Fruit fly (Drosophila melanogaster) whole organism, pupa: ENCODE data around the gene CG16781.

Source experiments
- CG10348 ChIP-seq: fragments of 200-800 bp; sonication (Bioruptor generic); IDR thresholded peaks from 2 replicates; pipeline ENCODE4 v1.3.6; 2022; ENCODE audit warnings: missing biosample characterization, missing genetic modification characterization
- CG12605 ChIP-seq: fragments of 200-800 bp; sonication (Bioruptor generic); IDR thresholded peaks from 2 replicates; pipeline ENCODE4 v1.3.6; 2022; ENCODE audit warnings: missing biosample characterization, missing genetic modification characterization
- CG13204 ChIP-seq: fragments of 200-800 bp; sonication (Bioruptor generic); optimal IDR thresholded peaks from 2 replicates; lab custom pipeline; 2018; ENCODE audit warnings: missing biosample characterization, mild to moderate bottlenecking, missing genetic modification characterization, moderate library complexity
- CG14655 ChIP-seq: fragments of 200-800 bp; sonication (Bioruptor generic); optimal IDR thresholded peaks from 3 replicates; lab custom pipeline; 2017; ENCODE audit warnings: mild to moderate bottlenecking, missing biosample characterization, missing genetic modification reagents, missing genetic modification characterization
- CG15710 ChIP-seq: fragments of 200-800 bp; sonication (Bioruptor generic); optimal IDR thresholded peaks from 2 replicates; lab custom pipeline; 2018; ENCODE audit warnings: missing biosample characterization, mild to moderate bottlenecking, missing genetic modification characterization, moderate library complexity
- CG17806 ChIP-seq: fragments of 200-800 bp; sonication (Bioruptor generic); optimal IDR thresholded peaks from 2 replicates; lab custom pipeline; 2018; ENCODE audit warnings: missing biosample characterization, mild to moderate bottlenecking, missing genetic modification characterization, moderate library complexity
- CG32121 ChIP-seq: fragments of 200-800 bp; sonication (Bioruptor generic); IDR thresholded peaks from 2 replicates; pipeline ENCODE4 v1.3.6; 2022; ENCODE audit warnings: missing biosample characterization, missing genetic modification characterization
- CG34367 ChIP-seq: fragments of 200-800 bp; sonication (Bioruptor generic); optimal IDR thresholded peaks from 2 replicates; lab custom pipeline; 2018; ENCODE audit warnings: missing biosample characterization, mild to moderate bottlenecking, missing genetic modification characterization
- CG4496 ChIP-seq: fragments of 200-800 bp; sonication (Bioruptor generic); IDR thresholded peaks from 3 replicates; pipeline ENCODE4 v1.3.6; 2022; ENCODE audit warnings: missing biosample characterization, missing genetic modification characterization
- CG8159 ChIP-seq: fragments of 200-800 bp; sonication (Bioruptor generic); optimal IDR thresholded peaks from 3 replicates; lab custom pipeline; 2018; ENCODE audit warnings: missing biosample characterization, mild to moderate bottlenecking, missing genetic modification characterization, moderate library complexity
- CG8301 ChIP-seq: fragments of 200-800 bp; sonication (Bioruptor generic); optimal IDR thresholded peaks from 2 replicates; lab custom pipeline; 2018; ENCODE audit warnings: missing biosample characterization, mild to moderate bottlenecking, missing genetic modification characterization
- CG9948 ChIP-seq: fragments of 200-800 bp; sonication (Bioruptor generic); optimal IDR thresholded peaks from 2 replicates; lab custom pipeline; 2018; ENCODE audit warnings: missing biosample characterization, mild to moderate bottlenecking, missing genetic modification characterization, moderate library complexity
- D1 ChIP-seq: fragments of 200-800 bp; sonication (Bioruptor generic); optimal IDR thresholded peaks from 2 replicates; lab custom pipeline; 2018; ENCODE audit warnings: missing biosample characterization, mild to moderate bottlenecking, missing genetic modification characterization, moderate library complexity
- EcR ChIP-seq: fragments of 200-800 bp; sonication (Bioruptor generic); optimal IDR thresholded peaks from 3 replicates; lab custom pipeline; 2019; ENCODE audit warnings: missing biosample characterization, missing genetic modification characterization, mild to moderate bottlenecking, moderate library complexity, missing genetic modification reagents
- Ets98B ChIP-seq: fragments of 200-800 bp; sonication (Bioruptor generic); IDR thresholded peaks from 2 replicates; pipeline ENCODE4 v1.3.6; 2022; ENCODE audit warnings: missing biosample characterization, missing genetic modification characterization
- Pif1A ChIP-seq: fragments of 200-800 bp; sonication (Bioruptor generic); optimal IDR thresholded peaks from 3 replicates; lab custom pipeline; 2016; ENCODE audit warnings: missing biosample characterization, missing genetic modification characterization
- Pif1B ChIP-seq: fragments of 200-800 bp; sonication (Bioruptor generic); optimal IDR thresholded peaks from 3 replicates; lab custom pipeline; 2016; ENCODE audit warnings: missing biosample characterization, missing genetic modification characterization
- Snoo ChIP-seq: fragments of 200-800 bp; sonication (Bioruptor generic); optimal IDR thresholded peaks from 3 replicates; lab custom pipeline; 2017; ENCODE audit warnings: missing biosample characterization, mild to moderate bottlenecking, missing genetic modification characterization, inconsistent platforms
- fd96Ca ChIP-seq: fragments of 200-800 bp; sonication (Bioruptor generic); IDR thresholded peaks from 3 replicates; pipeline ENCODE4 v1.3.6; 2022; ENCODE audit warnings: missing biosample characterization, missing genetic modification characterization
- gl ChIP-seq: fragments of 200-800 bp; sonication (Bioruptor generic); optimal IDR thresholded peaks from 2 replicates; lab custom pipeline; 2018; ENCODE audit warnings: missing biosample characterization, mild to moderate bottlenecking, missing genetic modification characterization
- rn ChIP-seq: fragments of 200-800 bp; sonication (Bioruptor generic); IDR thresholded peaks from 2 replicates; pipeline ENCODE4 v1.3.6; 2022; ENCODE audit warnings: missing biosample characterization, missing genetic modification characterization

CG16781 gene

DNA sequence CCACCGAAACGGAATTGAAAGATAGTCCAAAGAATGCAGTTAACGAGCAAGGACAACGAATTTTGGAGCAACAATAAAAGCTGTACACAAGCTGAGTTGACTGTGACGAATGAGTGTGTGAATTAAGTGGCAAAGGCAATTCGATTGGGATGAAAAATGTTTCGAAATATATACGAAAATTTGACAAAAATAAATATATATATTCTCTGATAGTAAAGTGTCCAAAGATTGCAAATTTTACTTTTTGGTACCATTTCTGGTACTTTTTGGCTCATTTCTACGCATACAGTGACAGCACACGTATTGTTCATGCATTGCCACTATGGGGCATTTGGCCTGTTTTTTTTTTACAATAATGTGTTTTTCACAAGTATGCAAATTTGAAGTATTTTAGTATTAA lies at the start of gene CG16781:
Gene CG16781 (minus strand): TSS at position 101 of the 400 bp plus-strand sequence.
- TF ChIP-seq CG12605 (no peak), CG8159 (tag; lab: Kevin White, UChicago) (no peak), CG4496 (no peak), fd96Ca (no peak), CG13204 (GFP tag; lab: Kevin White, UChicago) (no peak), CG10348 (GFP tag; lab: Robert Waterston, UW) (no peak), D1 (tag; lab: Kevin White, UChicago) (no peak), Snoo (no peak), Ets98B (no peak), EcR (GFP tag; lab: Kevin White, UChicago) (no peak), CG32121 (GFP tag; lab: Robert Waterston, UW) (no peak), Pif1A (GFP tag; lab: Kevin White, UChicago) (no peak), CG8301 (tag; lab: Kevin White, UChicago) (no peak)

DNA sequence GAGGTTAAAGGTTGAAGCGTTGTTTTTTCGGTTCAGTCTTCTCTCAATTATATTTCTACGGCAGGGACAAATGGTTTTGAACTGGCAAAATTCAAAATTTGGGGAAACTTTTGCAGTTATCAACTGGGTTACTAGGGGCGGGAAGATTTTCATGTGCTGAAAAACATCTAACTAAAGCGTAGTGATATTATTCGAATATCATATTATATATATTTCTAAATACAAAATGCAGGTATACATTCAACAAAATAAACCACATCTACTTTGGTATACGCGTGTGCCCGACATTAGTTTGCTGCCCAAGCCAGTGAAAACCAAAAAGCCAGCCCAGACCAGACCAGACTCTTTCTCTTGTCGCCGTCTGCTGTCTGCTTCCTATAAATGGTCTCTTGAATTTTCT lies 40.9 kb upstream of the CG16781 start, which contains the start of gene Gas8:
Gene Gas8 (minus strand): TSS at position 101 of the 400 bp plus-strand sequence.
- TF ChIP-seq CG13204 (GFP tag; lab: Kevin White, UChicago) = no peak
- TF ChIP-seq CG34367 (tag; lab: Kevin White, UChicago) = no peak
- no peak for TF ChIP-seq Pif1B (GFP tag; lab: Kevin White, UChicago)
- TF ChIP-seq CG10348 (GFP tag; lab: Robert Waterston, UW) = no peak
- no peak for TF ChIP-seq CG9948 (tag; lab: Kevin White, UChicago)
- TF ChIP-seq EcR (GFP tag; lab: Kevin White, UChicago) = no peak
- TF ChIP-seq Pif1A (GFP tag; lab: Kevin White, UChicago) = no peak
- TF ChIP-seq Ets98B = no peak
- no peak for TF ChIP-seq CG8159 (tag; lab: Kevin White, UChicago)
- no peak for TF ChIP-seq D1 (tag; lab: Kevin White, UChicago)
- TF ChIP-seq CG15710 = no peak
- no peak for TF ChIP-seq CG8301 (tag; lab: Kevin White, UChicago)
- TF ChIP-seq CG12605 = no peak
- no peak for TF ChIP-seq CG4496
- TF ChIP-seq Snoo = no peak
- TF ChIP-seq rn (GFP tag; lab: Robert Waterston, UW) = no peak
- TF ChIP-seq CG32121 (GFP tag; lab: Robert Waterston, UW) = no peak
- no peak for TF ChIP-seq gl (tag; lab: Kevin White, UChicago)
- TF ChIP-seq CG17806 (tag; lab: Kevin White, UChicago) = no peak

DNA sequence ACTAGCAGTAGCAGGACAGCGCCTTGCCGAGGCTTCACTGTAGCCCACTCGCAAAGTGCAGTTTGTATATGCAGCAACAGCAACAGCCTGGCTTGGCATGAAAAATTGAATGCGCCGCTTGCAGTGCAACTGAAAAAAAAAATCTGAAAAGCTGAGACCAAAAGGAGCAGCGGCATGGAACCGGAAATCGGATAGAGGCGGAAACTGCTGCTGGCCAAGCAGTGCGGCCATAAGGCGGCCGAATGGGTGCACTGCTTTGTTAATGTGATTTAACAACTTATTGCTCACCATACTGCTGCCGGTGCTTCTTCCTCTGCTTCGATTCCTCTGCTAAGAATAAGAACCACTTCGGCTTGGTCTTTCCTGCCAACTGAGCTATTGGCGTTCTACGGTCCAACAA lies 40.4 kb upstream of the CG16781 start:
- TF ChIP-seq Pif1A (GFP tag; lab: Kevin White, UChicago) (no peak), fd96Ca (0 out of 3 replicates have a peak, but pooled peaks have one; percentile 29), CG4496 (peak; percentile 48; the same call in 2 of the 3 replicates)
- TF ChIP-seq, all 21 proteins: peak for 2

DNA sequence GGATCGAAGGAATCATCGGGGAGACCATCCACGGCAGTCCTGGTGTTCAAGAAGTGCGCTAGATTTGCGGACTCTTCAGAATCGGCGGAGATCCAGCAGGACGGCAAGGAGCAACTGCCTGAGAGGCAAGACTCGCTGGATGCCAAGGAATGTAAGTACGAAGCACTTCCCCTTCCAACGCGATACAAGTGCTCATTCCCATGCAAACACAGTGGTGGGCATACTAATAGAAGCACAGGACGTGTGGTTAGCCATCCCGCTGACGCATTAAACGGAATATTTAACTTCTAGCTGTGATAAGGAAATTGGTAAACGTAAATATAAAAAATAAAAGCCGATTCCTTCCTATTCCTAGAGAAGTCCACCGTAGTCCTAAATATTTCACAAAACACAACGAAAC lies 22.0 kb upstream of the CG16781 start:
- TF ChIP-seq gl (tag; lab: Kevin White, UChicago) = no peak
- TF ChIP-seq Ets98B = no peak
- no peak for TF ChIP-seq CG8301 (tag; lab: Kevin White, UChicago)
- TF ChIP-seq rn (GFP tag; lab: Robert Waterston, UW) = no peak
- TF ChIP-seq Pif1B (GFP tag; lab: Kevin White, UChicago) = no peak
- no peak for TF ChIP-seq CG8159 (tag; lab: Kevin White, UChicago)
- TF ChIP-seq CG32121 (GFP tag; lab: Robert Waterston, UW) = no peak
- no peak for TF ChIP-seq EcR (GFP tag; lab: Kevin White, UChicago)
- no peak for TF ChIP-seq CG14655
- TF ChIP-seq CG34367 (tag; lab: Kevin White, UChicago) = no peak
- no peak for TF ChIP-seq Snoo
- no peak for TF ChIP-seq CG12605
- TF ChIP-seq CG17806 (tag; lab: Kevin White, UChicago) = no peak
- TF ChIP-seq Pif1A (GFP tag; lab: Kevin White, UChicago) = no peak
- no peak for TF ChIP-seq CG4496
- TF ChIP-seq CG9948 (tag; lab: Kevin White, UChicago) = no peak
- no peak for TF ChIP-seq CG13204 (GFP tag; lab: Kevin White, UChicago)
- no peak for TF ChIP-seq D1 (tag; lab: Kevin White, UChicago)

DNA sequence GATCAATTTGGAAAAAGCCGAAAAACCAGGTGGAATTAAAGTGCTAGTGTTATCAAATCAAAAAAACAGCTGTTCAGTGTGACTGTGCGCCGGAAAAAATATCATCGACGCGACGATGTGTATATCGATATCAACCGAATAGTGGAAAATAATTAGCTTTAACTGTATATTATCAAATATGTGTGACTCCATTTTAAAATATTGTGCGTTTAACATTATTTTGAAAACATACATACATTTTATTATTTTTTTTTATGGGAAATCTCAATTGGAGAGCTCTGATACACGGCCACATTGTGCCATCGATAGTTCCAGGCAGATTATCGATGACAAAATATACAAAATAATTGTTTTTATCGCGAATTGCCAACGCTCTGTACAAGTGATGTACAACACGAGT lies 21.5 kb upstream of the CG16781 start, which contains the start of the genes CG14270 and CG10803:
Gene CG14270 (minus strand): TSS at position 75 of the 400 bp plus-strand sequence.
Gene CG10803 (plus strand): TSS at position 347 of the 400 bp plus-strand sequence.
- TF ChIP-seq CG8301 (tag; lab: Kevin White, UChicago) (no peak), CG14655 (no peak), Pif1A (GFP tag; lab: Kevin White, UChicago) (no peak), EcR (GFP tag; lab: Kevin White, UChicago) (no peak), CG12605 (no peak), Ets98B (no peak), CG4496 (no peak), CG9948 (tag; lab: Kevin White, UChicago) (no peak)

DNA sequence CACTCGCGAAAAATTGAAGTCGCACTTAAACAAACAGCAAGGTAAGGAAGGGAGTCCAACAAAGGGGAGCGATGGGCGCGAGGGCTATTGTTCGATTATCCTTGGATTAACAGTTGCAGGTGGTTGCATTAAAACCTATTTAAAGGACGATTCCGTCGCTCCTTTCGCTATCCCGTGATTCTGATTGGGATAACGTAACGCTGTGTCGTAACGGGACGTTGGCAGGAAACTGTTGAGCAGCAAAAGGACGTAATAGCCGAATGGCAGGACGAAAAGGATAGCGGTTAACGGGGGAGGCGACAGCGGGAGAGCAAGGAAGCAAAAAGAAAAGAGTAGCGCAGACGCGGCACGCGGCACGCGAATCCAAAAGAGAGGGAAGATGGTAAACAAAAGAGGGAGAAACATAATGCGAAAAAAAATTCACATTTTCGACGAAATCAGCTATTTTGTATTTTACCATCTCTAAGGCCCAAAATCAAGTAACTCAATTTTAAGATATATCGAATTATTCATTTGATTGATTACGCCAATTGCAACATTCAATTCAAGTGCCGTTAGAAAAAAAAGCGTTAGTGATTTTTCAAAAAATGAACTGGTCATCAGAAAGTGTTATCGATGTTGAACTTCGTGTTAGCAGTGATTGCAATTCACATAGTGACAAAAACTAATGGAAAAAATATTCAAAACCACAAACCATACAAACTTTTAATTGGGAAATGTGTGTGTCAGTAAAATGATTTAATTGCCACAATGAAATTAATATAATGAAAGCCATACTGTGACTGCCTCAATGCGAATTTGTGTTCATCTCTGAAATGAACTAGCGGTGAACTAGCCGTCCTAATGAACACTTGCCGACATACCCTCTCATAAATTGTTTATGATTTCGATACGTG lies 18.5 kb upstream of the CG16781 start, which contains the start of the genes CG10804 and CG10802:
Gene CG10804 (minus strand): TSS at position 204 of the 896 bp plus-strand sequence.
Gene CG10802 (plus strand): TSS at position 847 of the 896 bp plus-strand sequence.
- TF ChIP-seq CG17806 (tag; lab: Kevin White, UChicago) (peak; percentile 52), gl (tag; lab: Kevin White, UChicago) (no peak), CG15710 (peak; percentile 58), Pif1B (GFP tag; lab: Kevin White, UChicago) (peak; percentile 38), Snoo (peak; percentile 45), D1 (tag; lab: Kevin White, UChicago) (no peak), EcR (GFP tag; lab: Kevin White, UChicago) (no peak), CG8159 (tag; lab: Kevin White, UChicago) (peak; percentile 49), CG9948 (tag; lab: Kevin White, UChicago) (peak; percentile 40), CG12605 (no peak), rn (GFP tag; lab: Robert Waterston, UW) (peak; percentile 61; the same call in 1 of the 2 replicates), fd96Ca (peak; percentile 85), CG34367 (tag; lab: Kevin White, UChicago) (peak; percentile 44), CG8301 (tag; lab: Kevin White, UChicago) (no peak), CG14655 (no peak), CG32121 (GFP tag; lab: Robert Waterston, UW) (peak; percentile 72; the same call in 1 of the 2 replicates), CG13204 (GFP tag; lab: Kevin White, UChicago) (no peak), Ets98B (peak; percentile 87), CG10348 (GFP tag; lab: Robert Waterston, UW) (peak; percentile 42; the same call in 1 of the 2 replicates), Pif1A (GFP tag; lab: Kevin White, UChicago) (no peak), CG4496 (peak; percentile 92)
